Worm (Caenorhabditis elegans) whole organism, L3 larva: ENCODE data around the gene mat-2.

Experiments used
- daf-12 ChIP-seq: fragments of 150-350 bp; optimal IDR thresholded peaks from 2 replicates; lab custom pipeline; 2014; ENCODE audit warnings: missing biosample characterization, missing genetic modification reagents, missing genetic modification characterization
- fkh-10 ChIP-seq: sonication (generic microtip); optimal IDR thresholded peaks from 2 replicates; lab custom pipeline; 2017; ENCODE audit warnings: missing biosample characterization, missing genetic modification reagents, missing genetic modification characterization
- hmg-11 ChIP-seq: sonication (generic microtip); optimal IDR thresholded peaks from 2 replicates; lab custom pipeline; 2016; ENCODE audit warnings: missing genetic modification characterization, missing compliant biosample characterization
- jun-1 ChIP-seq: fragments of 150-350 bp; optimal IDR thresholded peaks from 2 replicates; lab custom pipeline; 2014; ENCODE audit warnings: missing biosample characterization, missing genetic modification reagents, missing genetic modification characterization
- lin-39 ChIP-seq: fragments of 150-350 bp; optimal IDR thresholded peaks from 2 replicates; lab custom pipeline; 2018; ENCODE audit warnings: missing biosample characterization, missing genetic modification reagents, missing genetic modification characterization
- nhr-237 ChIP-seq: fragments of 150-350 bp; optimal IDR thresholded peaks from 2 replicates; lab custom pipeline; 2014; ENCODE audit warnings: missing biosample characterization, missing genetic modification characterization
- nhr-25 ChIP-seq: sonication (generic microtip); optimal IDR thresholded peaks from 2 replicates; lab custom pipeline; 2017; ENCODE audit warnings: missing biosample characterization, missing genetic modification characterization
- nhr-28 ChIP-seq: fragments of 150-350 bp; optimal IDR thresholded peaks from 2 replicates; lab custom pipeline; 2014; ENCODE audit warnings: missing biosample characterization, missing genetic modification characterization
- sea-2 ChIP-seq: fragments of 150-350 bp; sonication (generic microtip); optimal IDR thresholded peaks from 4 replicates; lab custom pipeline; 2014; ENCODE audit warnings: missing biosample characterization, missing genetic modification reagents, missing genetic modification characterization
- skn-1 ChIP-seq: fragments of 150-350 bp; optimal IDR thresholded peaks from 2 replicates; lab custom pipeline; 2014; ENCODE audit warnings: missing biosample characterization, missing genetic modification characterization
- zag-1 ChIP-seq: fragments of 150-350 bp; optimal IDR thresholded peaks from 2 replicates; lab custom pipeline; 2014; ENCODE audit warnings: missing biosample characterization, missing genetic modification characterization

DNA sequence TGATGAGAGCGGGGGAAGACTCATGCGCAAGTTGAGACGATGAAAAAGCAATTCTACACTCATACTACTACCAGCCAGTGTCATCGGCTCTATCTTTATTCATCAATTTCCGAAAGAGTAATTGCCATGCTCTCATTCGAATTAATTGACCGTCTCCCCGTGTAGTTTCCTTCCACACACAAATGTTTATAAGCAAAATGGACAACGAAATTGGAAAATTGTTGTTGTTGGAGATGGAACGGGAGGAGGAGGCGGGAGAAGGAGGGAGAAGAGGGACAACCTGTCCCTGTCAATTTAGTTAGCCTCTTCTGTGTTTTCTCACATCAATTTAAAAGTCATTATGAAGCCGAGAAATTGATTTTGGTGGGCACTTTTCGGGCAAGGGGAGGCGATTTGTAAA, 40.0 kb upstream of the mat-2 start:
- no peak for TF ChIP-seq zag-1 (tag; lab: Kevin White, UChicago)
- TF ChIP-seq fkh-10 (GFP tag; lab: Kevin White, UChicago), result no peak
- no peak for TF ChIP-seq nhr-237 (tag; lab: Kevin White, UChicago)
- TF ChIP-seq skn-1 (tag; lab: Kevin White, UChicago), result no peak
- TF ChIP-seq lin-39, result no peak
- no peak for TF ChIP-seq sea-2 (GFP tag; lab: Kevin White, UChicago)
- TF ChIP-seq nhr-28 (tag; lab: Kevin White, UChicago), result no peak
- no peak for TF ChIP-seq nhr-25 (tag; lab: Kevin White, UChicago)
- no peak for TF ChIP-seq daf-12
- no peak for TF ChIP-seq jun-1 (tag; lab: Kevin White, UChicago)
- TF ChIP-seq hmg-11, result no peak
